Fruit fly (Drosophila melanogaster): ENCODE data around the gene sty.

- no peak for TF ChIP-seq CG3919 (GFP tag; optimal IDR thresholded peaks at IDR 0.05)
- TF ChIP-seq Gug (GFP tag; IDR thresholded peaks at IDR 0.05) = no peak
- no peak for TF ChIP-seq CG6808 (GFP tag; optimal IDR thresholded peaks at IDR 0.05)
- TF ChIP-seq CG16779 (tag; optimal IDR thresholded peaks at IDR 0.05) = no peak
- no peak for TF ChIP-seq OdsH (GFP tag; optimal IDR thresholded peaks at IDR 0.05)
- no peak for TF ChIP-seq CG10631 (GFP tag; optimal IDR thresholded peaks at IDR 0.05)
- no peak for TF ChIP-seq CG7368 (GFP tag; optimal IDR thresholded peaks at IDR 0.05)
- TF ChIP-seq fd85E (GFP tag; optimal IDR thresholded peaks at IDR 0.05) = no peak
- TF ChIP-seq Sox102F (GFP tag; optimal IDR thresholded peaks at IDR 0.05) = no peak
- TF ChIP-seq Sox14 (GFP tag; optimal IDR thresholded peaks at IDR 0.05) = no peak
Observed at dm6 chr3L:3452684-3453083, 27.9 kb upstream of the sty start.
